Fruit fly (Drosophila melanogaster) whole organism, embryonic: ENCODE measurements around the gene CG9702.

Experiments
- Atf3 ChIP-seq: fragments of 200-800 bp; sonication (Bioruptor generic); optimal IDR thresholded peaks from 3 replicates; lab custom pipeline; 2016; ENCODE audit warnings: missing biosample characterization, missing genetic modification characterization
- Atf6 ChIP-seq: fragments of 200-800 bp; sonication (Bioruptor generic); IDR thresholded peaks from 2 replicates; pipeline ENCODE4 v1.3.6; 2022; ENCODE audit warnings: missing biosample characterization, missing genetic modification characterization
- B-H2 ChIP-seq: fragments of 200-800 bp; sonication (Bioruptor generic); optimal IDR thresholded peaks from 2 replicates; lab custom pipeline; 2018; ENCODE audit warnings: missing biosample characterization, mild to moderate bottlenecking, missing genetic modification characterization
- C15 ChIP-seq: fragments of 200-800 bp; sonication (Bioruptor generic); IDR thresholded peaks from 3 replicates; pipeline ENCODE4 v1.3.6; 2022; ENCODE audit warnings: missing biosample characterization, missing genetic modification characterization
- CG11560 ChIP-seq: fragments of 200-800 bp; sonication (Bioruptor generic); IDR thresholded peaks from 3 replicates; pipeline ENCODE4 v1.3.6; 2022; ENCODE audit warnings: missing biosample characterization, missing genetic modification characterization
- CG12769 ChIP-seq: fragments of 200-800 bp; sonication (Bioruptor generic); optimal IDR thresholded peaks from 2 replicates; lab custom pipeline; 2019; ENCODE audit warnings: missing biosample characterization, mild to moderate bottlenecking, missing genetic modification characterization, moderate library complexity
- CG13424 ChIP-seq: fragments of 200-800 bp; sonication (Bioruptor generic); optimal IDR thresholded peaks from 2 replicates; lab custom pipeline; 2019; ENCODE audit warnings: missing biosample characterization, mild to moderate bottlenecking, missing genetic modification characterization, moderate library complexity
- CG14050 ChIP-seq: fragments of 200-800 bp; sonication (Bioruptor generic); IDR thresholded peaks from 3 replicates; pipeline ENCODE4 v1.3.6; 2022; ENCODE audit warnings: missing biosample characterization, missing genetic modification characterization
- CG15269 ChIP-seq: fragments of 200-800 bp; sonication (Bioruptor generic); optimal IDR thresholded peaks from 2 replicates; lab custom pipeline; 2018; ENCODE audit warnings: missing biosample characterization, mild to moderate bottlenecking, missing genetic modification characterization, moderate library complexity
- CG15514 ChIP-seq: fragments of 200-800 bp; sonication (Bioruptor generic); optimal IDR thresholded peaks from 3 replicates; lab custom pipeline; 2017; ENCODE audit warnings: missing biosample characterization, missing genetic modification characterization, mild to moderate bottlenecking, moderate library complexity, missing genetic modification reagents
- CG1602 ChIP-seq: fragments of 200-800 bp; sonication (Bioruptor generic); optimal IDR thresholded peaks from 3 replicates; lab custom pipeline; 2016; ENCODE audit warnings: missing biosample characterization, missing genetic modification characterization
- CG16863 ChIP-seq: fragments of 200-800 bp; sonication (Bioruptor generic); optimal IDR thresholded peaks from 3 replicates; lab custom pipeline; 2016; ENCODE audit warnings: missing biosample characterization, missing genetic modification characterization
- CG17328 ChIP-seq: fragments of 200-800 bp; sonication (Bioruptor generic); IDR thresholded peaks from 2 replicates; pipeline ENCODE4 v1.3.6; 2022; ENCODE audit warnings: missing biosample characterization, missing genetic modification characterization
- CG17359 ChIP-seq: fragments of 200-800 bp; sonication (Bioruptor generic); optimal IDR thresholded peaks from 3 replicates; lab custom pipeline; 2018; ENCODE audit warnings: missing biosample characterization, mild to moderate bottlenecking, missing genetic modification characterization, moderate library complexity
- CG2120 ChIP-seq: fragments of 200-800 bp; sonication (Bioruptor generic); optimal IDR thresholded peaks from 3 replicates; lab custom pipeline; 2016; ENCODE audit warnings: missing biosample characterization, missing genetic modification characterization
- CG3838 ChIP-seq: fragments of 200-800 bp; sonication (Bioruptor generic); optimal IDR thresholded peaks from 3 replicates; lab custom pipeline; 2016; ENCODE audit warnings: missing biosample characterization, missing genetic modification characterization
- CG42726 ChIP-seq: fragments of 200-800 bp; sonication (Bioruptor generic); IDR thresholded peaks from 2 replicates; pipeline ENCODE4 v1.3.6; 2022; ENCODE audit warnings: missing biosample characterization, missing genetic modification characterization; ENCODE audit not compliant: partially characterized antibody
- CG4854 ChIP-seq: fragments of 200-800 bp; sonication (Bioruptor generic); optimal IDR thresholded peaks from 2 replicates; lab custom pipeline; 2016; ENCODE audit warnings: missing biosample characterization, missing genetic modification characterization, inconsistent platforms
- CG5953 ChIP-seq: fragments of 200-800 bp; sonication (Bioruptor generic); IDR thresholded peaks from 2 replicates; pipeline ENCODE4 v1.3.6; 2022; ENCODE audit warnings: missing biosample characterization, missing genetic modification characterization
- CG7928 ChIP-seq: fragments of 200-800 bp; sonication (Bioruptor generic); optimal IDR thresholded peaks from 2 replicates; lab custom pipeline; 2017; ENCODE audit warnings: missing biosample characterization, mild to moderate bottlenecking, missing genetic modification characterization
- CG9817 ChIP-seq: fragments of 200-800 bp; sonication (Bioruptor generic); optimal IDR thresholded peaks from 2 replicates; lab custom pipeline; 2018; ENCODE audit warnings: missing biosample characterization, mild to moderate bottlenecking, missing genetic modification characterization, moderate library complexity
- CTCF ChIP-seq: fragments of 200-800 bp; sonication (Bioruptor generic); optimal IDR thresholded peaks from 2 replicates; lab custom pipeline; 2017; ENCODE audit warnings: missing biosample characterization, mild to moderate bottlenecking, missing genetic modification characterization, moderate library complexity
- Chrac-16 ChIP-seq: fragments of 200-800 bp; sonication (Bioruptor generic); optimal IDR thresholded peaks from 3 replicates; lab custom pipeline; 2016; ENCODE audit warnings: missing biosample characterization, missing genetic modification characterization
- Deaf1 ChIP-seq: fragments of 200-800 bp; optimal IDR thresholded peaks from 3 replicates; lab custom pipeline; 2019; ENCODE audit warnings: missing biosample characterization, mild to moderate bottlenecking, missing genetic modification characterization, moderate library complexity
- Dref ChIP-seq: fragments of 200-800 bp; sonication (Bioruptor generic); IDR thresholded peaks from 2 replicates; pipeline ENCODE4 v1.3.6; 2022; ENCODE audit warnings: missing biosample characterization, missing genetic modification characterization
- Drgx ChIP-seq: fragments of 200-800 bp; sonication (Bioruptor generic); IDR thresholded peaks from 2 replicates; pipeline ENCODE4 v1.3.6; 2022; ENCODE audit warnings: missing biosample characterization, missing genetic modification characterization
- HLH3B ChIP-seq: fragments of 200-800 bp; sonication (Bioruptor generic); IDR thresholded peaks from 2 replicates; pipeline ENCODE4 v1.3.6; 2022; ENCODE audit warnings: missing biosample characterization, missing genetic modification characterization
- Hmr ChIP-seq: fragments of 200-800 bp; sonication (Bioruptor generic); optimal IDR thresholded peaks from 3 replicates; lab custom pipeline; 2017; ENCODE audit warnings: mild to moderate bottlenecking, missing biosample characterization, missing genetic modification reagents, missing genetic modification characterization
- Max ChIP-seq: fragments of 200-800 bp; sonication (Bioruptor generic); optimal IDR thresholded peaks from 2 replicates; lab custom pipeline; 2016; ENCODE audit warnings: missing biosample characterization, mild to moderate bottlenecking, missing genetic modification characterization
- Nf-YB ChIP-seq: fragments of 200-800 bp; sonication (Bioruptor generic); optimal IDR thresholded peaks from 3 replicates; lab custom pipeline; 2019; ENCODE audit warnings: missing biosample characterization, mild to moderate bottlenecking, missing genetic modification characterization, moderate library complexity
- Oli ChIP-seq: fragments of 200-800 bp; sonication (Bioruptor generic); optimal IDR thresholded peaks from 2 replicates; lab custom pipeline; 2018; ENCODE audit warnings: missing biosample characterization, mild to moderate bottlenecking, missing genetic modification characterization, moderate library complexity
- Pdp1 ChIP-seq, 2 experiments: fragments of 200-800 bp; sonication (Bioruptor generic); optimal IDR thresholded peaks; 3 replicates each; lab custom pipeline; 2016; ENCODE audit warnings: missing biosample characterization in 2 of 2, missing genetic modification characterization in 2 of 2, mild to moderate bottlenecking in 1 of 2, moderate library complexity in 1 of 2
- Rx ChIP-seq: fragments of 200-800 bp; sonication (Bioruptor generic); IDR thresholded peaks from 2 replicates; pipeline ENCODE4 v1.3.6; 2022; ENCODE audit warnings: missing biosample characterization, missing genetic modification characterization
- Side ChIP-seq: fragments of 200-800 bp; sonication (Bioruptor generic); optimal IDR thresholded peaks from 2 replicates; lab custom pipeline; 2016; ENCODE audit warnings: missing biosample characterization, missing genetic modification characterization
- abd-A ChIP-seq: fragments of 200-800 bp; sonication (Bioruptor generic); optimal IDR thresholded peaks from 3 replicates; lab custom pipeline; 2019; ENCODE audit warnings: missing biosample characterization, mild to moderate bottlenecking, missing genetic modification characterization, moderate library complexity
- ap ChIP-seq: fragments of 200-800 bp; sonication (Bioruptor generic); IDR thresholded peaks from 2 replicates; pipeline ENCODE4 v1.3.6; 2022; ENCODE audit warnings: missing biosample characterization, missing genetic modification characterization
- ase ChIP-seq: fragments of 200-800 bp; sonication (Bioruptor generic); IDR thresholded peaks from 3 replicates; pipeline ENCODE4 v1.3.6; 2022; ENCODE audit warnings: missing biosample characterization, missing genetic modification characterization
- ato ChIP-seq: fragments of 200-800 bp; sonication (Bioruptor generic); IDR thresholded peaks from 2 replicates; pipeline ENCODE4 v1.3.6; 2022; ENCODE audit warnings: missing biosample characterization, missing genetic modification characterization; ENCODE audit not compliant: partially characterized antibody
- bigmax ChIP-seq: fragments of 200-800 bp; sonication (Bioruptor generic); optimal IDR thresholded peaks from 2 replicates; lab custom pipeline; 2018; ENCODE audit warnings: missing biosample characterization, mild to moderate bottlenecking, missing genetic modification characterization
- fd96Cb ChIP-seq: fragments of 200-800 bp; sonication (Bioruptor generic); optimal IDR thresholded peaks from 2 replicates; lab custom pipeline; 2018; ENCODE audit warnings: missing biosample characterization, mild to moderate bottlenecking, missing genetic modification characterization, moderate library complexity
- h ChIP-seq: fragments of >200 bp; optimal IDR thresholded peaks from 2 replicates; lab custom pipeline; 2017
- jing ChIP-seq: fragments of 200-800 bp; sonication (Bioruptor generic); optimal IDR thresholded peaks from 2 replicates; lab custom pipeline; 2018; ENCODE audit warnings: missing biosample characterization, mild to moderate bottlenecking, missing genetic modification characterization
- lab ChIP-seq: fragments of 200-800 bp; sonication (Bioruptor generic); optimal IDR thresholded peaks from 3 replicates; lab custom pipeline; 2017; ENCODE audit warnings: missing biosample characterization, missing genetic modification characterization, mild to moderate bottlenecking, moderate library complexity, missing genetic modification reagents
- lmd ChIP-seq: fragments of 200-800 bp; sonication (Bioruptor generic); IDR thresholded peaks from 2 replicates; pipeline ENCODE4 v1.3.6; 2022; ENCODE audit warnings: missing biosample characterization, missing genetic modification characterization
- maf-S ChIP-seq: fragments of 200-800 bp; sonication (Bioruptor generic); optimal IDR thresholded peaks from 2 replicates; lab custom pipeline; 2016; ENCODE audit warnings: missing biosample characterization, missing genetic modification characterization
- mirr ChIP-seq: fragments of 200-800 bp; sonication (Bioruptor generic); optimal IDR thresholded peaks from 3 replicates; lab custom pipeline; 2018; ENCODE audit warnings: missing biosample characterization, mild to moderate bottlenecking, missing genetic modification characterization
- nau ChIP-seq: fragments of 200-800 bp; sonication (Bioruptor generic); optimal IDR thresholded peaks from 3 replicates; lab custom pipeline; 2017; ENCODE audit warnings: missing biosample characterization, mild to moderate bottlenecking, missing genetic modification characterization, missing genetic modification reagents
- sd ChIP-seq: fragments of 200-800 bp; sonication (Bioruptor generic); optimal IDR thresholded peaks from 3 replicates; lab custom pipeline; 2018; ENCODE audit warnings: missing biosample characterization, mild to moderate bottlenecking, missing genetic modification characterization, moderate library complexity
- trh ChIP-seq: fragments of 200-800 bp; sonication (Bioruptor generic); optimal IDR thresholded peaks from 2 replicates; lab custom pipeline; 2016; ENCODE audit warnings: missing biosample characterization, missing genetic modification characterization
- unc-4 ChIP-seq: fragments of 200-800 bp; sonication (Bioruptor generic); IDR thresholded peaks from 2 replicates; pipeline ENCODE4 v1.3.6; 2022; ENCODE audit warnings: missing biosample characterization, missing genetic modification characterization; ENCODE audit not compliant: partially characterized antibody
- z ChIP-seq: fragments of 200-800 bp; sonication (Bioruptor generic); IDR thresholded peaks from 3 replicates; pipeline ENCODE4 v1.3.6; 2022; ENCODE audit warnings: missing biosample characterization, missing genetic modification characterization

The CG9702 gene

DNA sequence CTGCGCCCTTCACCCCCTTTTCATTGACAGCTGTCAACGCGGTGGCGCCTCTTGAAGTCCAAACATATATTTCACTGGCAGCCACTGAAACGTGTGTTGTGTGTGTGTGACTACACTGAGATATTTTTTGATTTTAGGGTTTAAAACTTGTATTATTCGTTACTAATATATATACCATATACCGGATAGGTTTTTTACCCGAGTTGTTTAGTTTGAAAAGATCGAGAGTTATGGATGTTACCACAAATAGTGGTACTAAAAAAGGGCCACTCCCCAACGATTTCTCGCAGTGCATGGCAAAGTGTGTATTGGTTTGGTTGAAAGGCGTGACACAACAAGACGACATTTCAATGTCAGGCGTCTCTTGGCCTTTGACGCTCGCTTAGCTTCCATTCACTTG is 42.8 kb upstream of the CG9702 start (continued):
- TF ChIP-seq CG13424 (tag; lab: Kevin White, UChicago), result peak; percentile 22
- no peak for TF ChIP-seq CG14050
- TF ChIP-seq CG5953 (GFP tag; lab: Robert Waterston, UW), result no peak
- no peak for TF ChIP-seq CTCF
- TF ChIP-seq Rx (GFP tag; lab: Robert Waterston, UW), result no peak
- TF ChIP-seq CG17359 (tag; lab: Kevin White, UChicago), result no peak
- no peak for TF ChIP-seq CG7928 (GFP tag; lab: Kevin White, UChicago)
- no peak for TF ChIP-seq nau (GFP tag; lab: Kevin White, UChicago)
- no peak for TF ChIP-seq HLH3B (GFP tag; lab: Robert Waterston, UW)
- TF ChIP-seq Drgx, result no peak
- no peak for TF ChIP-seq mirr (GFP tag; lab: Kevin White, UChicago)
- TF ChIP-seq CG9817 (tag; lab: Kevin White, UChicago), result peak; percentile 33
- no peak for TF ChIP-seq CG4854 (GFP tag; lab: Kevin White, UChicago)
- no peak for TF ChIP-seq CG3838 (GFP tag; lab: Kevin White, UChicago)
- no peak for TF ChIP-seq fd96Cb (tag; lab: Kevin White, UChicago)
- TF ChIP-seq z (GFP tag; lab: Robert Waterston, UW), result no peak

DNA sequence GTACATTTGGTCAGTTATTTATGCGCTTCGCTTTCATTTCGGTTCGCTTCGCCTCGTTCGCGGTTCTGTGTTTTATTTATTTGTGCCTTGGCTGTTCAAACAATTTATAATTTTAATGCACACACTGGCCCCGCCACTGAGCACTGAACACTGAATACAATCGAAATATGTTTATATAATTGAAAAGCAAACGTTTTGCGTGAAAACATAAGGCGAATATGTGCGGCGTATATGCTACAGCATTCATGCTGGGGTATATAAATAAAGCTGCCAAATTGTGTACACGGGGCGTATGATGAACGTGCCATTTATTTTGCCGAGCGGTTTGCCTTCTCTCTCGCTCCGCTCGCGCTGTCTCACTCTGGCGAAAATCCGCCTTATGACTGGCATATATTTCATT is 42.3 kb upstream of the CG9702 start:
- TF ChIP-seq Atf3, result no peak
- TF ChIP-seq trh (GFP tag; lab: Kevin White, UChicago), result no peak
- TF ChIP-seq B-H2 (GFP tag; lab: Kevin White, UChicago), result no peak
- TF ChIP-seq abd-A, result peak; percentile 31
- no peak for TF ChIP-seq jing (GFP tag; lab: Kevin White, UChicago)
- TF ChIP-seq maf-S (GFP tag; lab: Kevin White, UChicago), result no peak
- TF ChIP-seq CG11560 (tag; lab: Robert Waterston, UW), result no peak
- peak; percentile 25 for TF ChIP-seq lab (GFP tag; lab: Kevin White, UChicago)
- no peak for TF ChIP-seq CG2120 (GFP tag; lab: Kevin White, UChicago)
- TF ChIP-seq h, result no peak
- no peak for TF ChIP-seq Dref
- peak; percentile 14 for TF ChIP-seq CG15514 (GFP tag; lab: Kevin White, UChicago)
- TF ChIP-seq lmd (GFP tag; lab: Robert Waterston, UW), result no peak
- TF ChIP-seq Chrac-16 (GFP tag; lab: Kevin White, UChicago), result no peak
- no peak for TF ChIP-seq Nf-YB (GFP tag; lab: Kevin White, UChicago)
- no peak for TF ChIP-seq C15 (GFP tag; lab: Robert Waterston, UW)
- peak in 1 of 2 experiments; percentile 52 for TF ChIP-seq Pdp1 (GFP tag; optimal IDR thresholded peaks at IDR 0.05; lab: Kevin White, UChicago)
- no peak for TF ChIP-seq fd96Cb (tag; lab: Kevin White, UChicago)
- TF ChIP-seq ase, result no peak
- no peak for TF ChIP-seq CG42726
- 0 out of 2 replicates have a peak, but pooled peaks have one; percentile 10 for TF ChIP-seq Atf6 (GFP tag; lab: Robert Waterston, UW)
- TF ChIP-seq Side, result no peak
- no peak for TF ChIP-seq CG1602 (GFP tag; lab: Kevin White, UChicago)
- no peak for TF ChIP-seq ap (GFP tag; lab: Robert Waterston, UW)
- TF ChIP-seq Max (GFP tag; lab: Kevin White, UChicago), result no peak
- no peak for TF ChIP-seq CG16863 (GFP tag; lab: Kevin White, UChicago)
- TF ChIP-seq Deaf1, result no peak
- no peak for TF ChIP-seq ato
- TF ChIP-seq Oli (tag; lab: Kevin White, UChicago), result no peak
- no peak for TF ChIP-seq bigmax (GFP tag; lab: Kevin White, UChicago)
- peak; percentile 36 for TF ChIP-seq sd (tag; lab: Kevin White, UChicago)
- TF ChIP-seq Hmr (GFP tag; lab: Kevin White, UChicago), result peak; percentile 23
- peak; percentile 19 for TF ChIP-seq CG12769
- no peak for TF ChIP-seq unc-4 (GFP tag; lab: Robert Waterston, UW)
- TF ChIP-seq CG17328 (GFP tag; lab: Robert Waterston, UW), result no peak
- TF ChIP-seq CG15269 (tag; lab: Kevin White, UChicago), result no peak
